Worm (Caenorhabditis elegans) whole organism, L3 larva: ENCODE results near the gene F46C3.2.

Source experiments
- elt-2 ChIP-seq: sonication (generic microtip); optimal IDR thresholded peaks from 2 replicates; lab custom pipeline; 2016; ENCODE audit warnings: missing genetic modification reagents, mild to moderate bottlenecking, missing genetic modification characterization, missing compliant biosample characterization
- elt-3 ChIP-seq, 3 experiments: fragments of 150-350 bp in 1 of 3; sonication (generic microtip) in 2 of 3; optimal IDR thresholded peaks; 2 replicates in 2 of 3; 4 replicates in 1 of 3; lab custom pipeline; 2014 to 2017; ENCODE audit warnings: missing biosample characterization in 3 of 3, missing genetic modification characterization in 3 of 3
- eor-1 ChIP-seq, 2 experiments: fragments of 150-350 bp; optimal IDR thresholded peaks; 2 replicates each; lab custom pipeline; 2014 to 2018; ENCODE audit warnings: missing biosample characterization in 2 of 2, missing genetic modification characterization in 2 of 2
- fkh-10 ChIP-seq: sonication (generic microtip); optimal IDR thresholded peaks from 2 replicates; lab custom pipeline; 2017; ENCODE audit warnings: missing biosample characterization, missing genetic modification reagents, missing genetic modification characterization
- nhr-43 ChIP-seq: sonication (generic microtip); optimal IDR thresholded peaks from 2 replicates; lab custom pipeline; 2016; ENCODE audit warnings: mild to moderate bottlenecking, missing genetic modification characterization, missing compliant biosample characterization; ENCODE audit not compliant: poor library complexity, severe bottlenecking
- nhr-67 ChIP-seq: fragments of 150-350 bp; optimal IDR thresholded peaks from 2 replicates; lab custom pipeline; 2014; ENCODE audit warnings: missing biosample characterization, missing genetic modification characterization
- nhr-76 ChIP-seq: fragments of 150-350 bp; sonication (generic microtip); optimal IDR thresholded peaks from 5 replicates; lab custom pipeline; 2014; ENCODE audit warnings: missing biosample characterization, missing genetic modification characterization
- unc-62 ChIP-seq: fragments of 150-350 bp; sonication (generic microtip); optimal IDR thresholded peaks from 4 replicates; lab custom pipeline; 2014; ENCODE audit warnings: missing biosample characterization, missing genetic modification reagents, missing genetic modification characterization
- ztf-4 ChIP-seq: fragments of 150-350 bp; optimal IDR thresholded peaks from 2 replicates; lab custom pipeline; 2014; ENCODE audit warnings: missing biosample characterization, missing genetic modification characterization

ce11 chrX:11463005-11463404 lies 44.4 kb upstream of the F46C3.2 start:
- no peak for TF ChIP-seq ztf-4
- no peak for TF ChIP-seq elt-2
- TF ChIP-seq eor-1 (tag; optimal IDR thresholded peaks at IDR 0.05; lab: Kevin White, UChicago) = no peak
- TF ChIP-seq nhr-67 (tag; lab: Kevin White, UChicago) = no peak
- TF ChIP-seq elt-3 (tag; optimal IDR thresholded peaks at IDR 0.05; lab: Kevin White, UChicago) = no peak
- TF ChIP-seq nhr-76 (tag; lab: Kevin White, UChicago) = no peak
- no peak for TF ChIP-seq nhr-43 (tag; lab: Kevin White, UChicago)
- no peak for TF ChIP-seq unc-62
- TF ChIP-seq fkh-10 = no peak
